Worm (Caenorhabditis elegans) whole organism, young adult: ENCODE data around the gene C02E7.7.

Source experiments
- ama-1 ChIP-seq, 3 experiments: fragments of 150-350 bp in 1 of 3; sonication (generic microtip) in 2 of 3; optimal IDR thresholded peaks; 2 replicates each; lab custom pipeline; 2014 to 2018; ENCODE audit warnings: missing biosample characterization in 2 of 3, missing genetic modification characterization in 2 of 3, missing genetic modification reagents in 2 of 3
- efl-1 ChIP-seq: fragments of 150-350 bp; optimal IDR thresholded peaks from 2 replicates; lab custom pipeline; 2014; ENCODE audit warnings: missing biosample characterization, missing genetic modification reagents, missing genetic modification characterization
- fkh-3 ChIP-seq: sonication (generic microtip); optimal IDR thresholded peaks from 2 replicates; lab custom pipeline; 2016; ENCODE audit warnings: mild to moderate bottlenecking, missing genetic modification characterization, missing compliant biosample characterization
- hlh-12 ChIP-seq: sonication (generic microtip); optimal IDR thresholded peaks from 2 replicates; lab custom pipeline; 2016; ENCODE audit warnings: missing genetic modification characterization, missing compliant biosample characterization
- hlh-26 ChIP-seq: fragments of 200-800 bp; sonication (Bioruptor generic); conservative IDR thresholded peaks from 2 replicates; pipeline ENCODE4 v1.3.6; 2022; ENCODE audit warnings: missing genetic modification reagents, missing genetic modification characterization, missing compliant biosample characterization
- nhr-120 ChIP-seq: fragments of 200-800 bp; sonication (Bioruptor generic); IDR thresholded peaks from 2 replicates; pipeline ENCODE4 v1.3.6; 2022; ENCODE audit warnings: missing genetic modification characterization, missing compliant biosample characterization
- nhr-90 ChIP-seq: sonication (generic microtip); optimal IDR thresholded peaks from 2 replicates; lab custom pipeline; 2016; ENCODE audit warnings: missing genotype, mild to moderate bottlenecking, missing genetic modification characterization, missing compliant biosample characterization
- somi-1 ChIP-seq: fragments of 200-800 bp; sonication (Bioruptor generic); optimal IDR thresholded peaks from 2 replicates; lab custom pipeline; 2018; ENCODE audit warnings: mild to moderate bottlenecking, missing genetic modification characterization, missing compliant biosample characterization
- ztf-25 ChIP-seq: fragments of 200-800 bp; sonication (Bioruptor generic); IDR thresholded peaks from 2 replicates; pipeline ENCODE4 v1.3.6; 2022; ENCODE audit warnings: missing genetic modification reagents, missing genetic modification characterization, missing compliant biosample characterization
- ztf-6 ChIP-seq: fragments of 200-800 bp; sonication (Bioruptor generic); IDR thresholded peaks from 2 replicates; pipeline ENCODE4 v1.3.6; 2022; ENCODE audit warnings: missing genetic modification reagents, missing genetic modification characterization, missing compliant biosample characterization

ce11 chrV:4912313-4912712, 6.1 kb downstream of the C02E7.7 start, which contains the start of gene H23N18.5:
- TF ChIP-seq efl-1 = no peak
- no peak for TF ChIP-seq hlh-26 (GFP tag; lab: Robert Waterston, UW)
- TF ChIP-seq fkh-3 (tag; lab: Kevin White, UChicago) = no peak
- TF ChIP-seq ztf-25 = no peak
- no peak for TF ChIP-seq hlh-12 (tag; lab: Kevin White, UChicago)
- TF ChIP-seq nhr-90 (tag; lab: Kevin White, UChicago) = no peak
- no peak for TF ChIP-seq somi-1 (GFP tag; lab: Kevin White, UChicago)
- TF ChIP-seq ama-1 (optimal IDR thresholded peaks at IDR 0.05; lab: Kevin White, UChicago) = no peak
- TF ChIP-seq ama-1 (GFP tag; optimal IDR thresholded peaks at IDR 0.05; lab: Kevin White, UChicago) = no peak
- no peak for TF ChIP-seq ztf-6 (GFP tag; lab: Robert Waterston, UW)
- no peak for TF ChIP-seq nhr-120
